Fruit fly (Drosophila melanogaster): ENCODE data around the gene eIF5.

Gene eIF5

DNA sequence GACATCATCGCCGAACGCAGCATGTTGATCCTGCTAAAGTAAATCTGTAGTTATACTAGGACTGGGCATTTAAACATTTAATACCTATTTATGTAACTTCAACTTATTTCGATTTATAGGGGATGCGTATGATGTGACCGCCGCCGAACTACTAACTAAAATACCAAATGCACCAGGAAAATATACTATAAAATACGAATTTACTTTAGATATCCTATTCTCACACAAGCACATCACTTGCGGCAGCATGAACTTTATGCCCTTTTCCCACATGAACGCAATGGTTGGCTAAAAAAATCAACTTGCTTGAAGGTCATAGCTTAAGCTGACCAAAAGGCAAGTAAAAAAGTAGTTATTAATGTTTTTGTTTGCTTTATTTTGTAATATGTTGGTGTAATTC, 5.1 kb downstream of the eIF5 start, which contains the start of gene ND-20:
Gene ND-20, minus strand, starts transcription at position 155 of the 400 bp plus-strand sequence.
- TF ChIP-seq Sp1 (GFP tag; optimal IDR thresholded peaks at IDR 0.05) = no peak
- no peak for TF ChIP-seq jim (GFP tag; optimal IDR thresholded peaks at IDR 0.05)
- TF ChIP-seq Dfd (GFP tag; optimal IDR thresholded peaks at IDR 0.05) = no peak
- TF ChIP-seq CrebA (GFP tag; optimal IDR thresholded peaks at IDR 0.05; ENCODE audit: borderline replicate concordance) = no peak
- no peak for TF ChIP-seq Rel (GFP tag; optimal IDR thresholded peaks at IDR 0.05)
- no peak for TF ChIP-seq Rel (tag; optimal IDR thresholded peaks at IDR 0.05)
- TF ChIP-seq usp (GFP tag; optimal IDR thresholded peaks at IDR 0.05) = no peak
- no peak for TF ChIP-seq Myc (optimal IDR thresholded peaks at IDR 0.05)
- TF ChIP-seq Hnf4 (GFP tag; optimal IDR thresholded peaks at IDR 0.05) = no peak
- no peak for TF ChIP-seq ey (GFP tag; optimal IDR thresholded peaks at IDR 0.05)
- TF ChIP-seq sage (GFP tag; optimal IDR thresholded peaks at IDR 0.05) = no peak
- peak; percentile 1 for TF ChIP-seq sv (GFP tag; optimal IDR thresholded peaks at IDR 0.05)
- TF ChIP-seq Dif (GFP tag; optimal IDR thresholded peaks at IDR 0.05; ENCODE audit: partially characterized antibody) = no peak
- TF ChIP-seq tai (GFP tag; optimal IDR thresholded peaks at IDR 0.05) = no peak
- TF ChIP-seq Vsx2 (GFP tag; optimal IDR thresholded peaks at IDR 0.05; ENCODE audit: partially characterized antibody) = no peak
- peak; percentile 98 for TF ChIP-seq N (GFP tag; optimal IDR thresholded peaks at IDR 0.05)
- peak; percentile 17 for TF ChIP-seq Abd-B (GFP tag; optimal IDR thresholded peaks at IDR 0.05)
- TF ChIP-seq foxo (GFP tag; optimal IDR thresholded peaks at IDR 0.05) = peak in 1 of 2 experiments; percentile 8
- TF ChIP-seq CG9705 (GFP tag; optimal IDR thresholded peaks at IDR 0.05) = no peak
- no peak for TF ChIP-seq Hr83 (GFP tag; optimal IDR thresholded peaks at IDR 0.05; ENCODE audit: poor library complexity, severe bottlenecking)
- TF ChIP-seq brk (GFP tag; optimal IDR thresholded peaks at IDR 0.05) = no peak
- TF ChIP-seq pan (optimal IDR thresholded peaks at IDR 0.05) = no peak
- TF ChIP-seq OdsH (GFP tag; optimal IDR thresholded peaks at IDR 0.05) = no peak
- TF ChIP-seq lola (GFP tag; optimal IDR thresholded peaks at IDR 0.05) = no peak
- TF ChIP-seq Hr78 (GFP tag; optimal IDR thresholded peaks at IDR 0.05) = peak; percentile 86
- TF ChIP-seq psq (GFP tag; optimal IDR thresholded peaks at IDR 0.05) = no peak
- peak; percentile 60 for TF ChIP-seq woc (GFP tag; optimal IDR thresholded peaks at IDR 0.05)
- TF ChIP-seq h (GFP tag; optimal IDR thresholded peaks at IDR 0.05) = no peak
- TF ChIP-seq Mio (GFP tag; optimal IDR thresholded peaks at IDR 0.05) = no peak
- TF ChIP-seq Jra (GFP tag; optimal IDR thresholded peaks at IDR 0.05) = no peak
- TF ChIP-seq dl (GFP tag; optimal IDR thresholded peaks at IDR 0.05; ENCODE audit: insufficient read depth in 1 of 2, partially characterized antibody in 2 of 2) = no peak
- no peak for TF ChIP-seq br (GFP tag; optimal IDR thresholded peaks at IDR 0.05)
- no peak for TF ChIP-seq CG32264 (GFP tag; optimal IDR thresholded peaks at IDR 0.05)
- TF ChIP-seq GATAd (GFP tag; optimal IDR thresholded peaks at IDR 0.05) = no peak
- no peak for TF ChIP-seq dmrt93B (GFP tag; optimal IDR thresholded peaks at IDR 0.05)
- TF ChIP-seq dsf (GFP tag; optimal IDR thresholded peaks at IDR 0.05; ENCODE audit: borderline replicate concordance) = no peak
- TF ChIP-seq HLH106 (tag; optimal IDR thresholded peaks at IDR 0.05) = peak; percentile 4
- no peak for TF ChIP-seq fru (GFP tag; optimal IDR thresholded peaks at IDR 0.05)
- no peak for TF ChIP-seq rgr (GFP tag; optimal IDR thresholded peaks at IDR 0.05)

DNA sequence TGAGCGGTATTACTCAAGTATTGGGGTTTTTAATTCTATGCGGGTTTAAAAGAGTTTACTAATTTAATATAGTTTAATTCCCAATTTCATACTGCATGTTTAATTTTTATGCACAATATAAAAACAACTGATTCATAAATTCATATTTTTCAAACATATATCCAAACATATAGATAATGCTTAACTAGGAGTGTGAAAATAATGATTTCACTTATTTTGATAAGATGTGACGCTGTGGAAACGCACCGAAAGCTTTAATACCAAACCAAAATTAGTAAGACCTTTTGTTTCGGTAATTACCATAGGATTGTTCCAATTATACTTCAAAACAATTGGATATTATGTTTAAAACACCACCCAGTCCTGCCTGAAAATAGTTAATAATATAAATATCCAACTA, 8.3 kb downstream of the eIF5 start, which contains the start of gene Slc25A46a:
Gene Slc25A46a, plus strand, starts transcription at position 272 of the 400 bp plus-strand sequence.
- TF ChIP-seq woc (GFP tag; optimal IDR thresholded peaks at IDR 0.05) (peak; percentile 7), HLH106 (tag; optimal IDR thresholded peaks at IDR 0.05) (peak; percentile 8), Hr78 (GFP tag; optimal IDR thresholded peaks at IDR 0.05) (no peak)

DNA sequence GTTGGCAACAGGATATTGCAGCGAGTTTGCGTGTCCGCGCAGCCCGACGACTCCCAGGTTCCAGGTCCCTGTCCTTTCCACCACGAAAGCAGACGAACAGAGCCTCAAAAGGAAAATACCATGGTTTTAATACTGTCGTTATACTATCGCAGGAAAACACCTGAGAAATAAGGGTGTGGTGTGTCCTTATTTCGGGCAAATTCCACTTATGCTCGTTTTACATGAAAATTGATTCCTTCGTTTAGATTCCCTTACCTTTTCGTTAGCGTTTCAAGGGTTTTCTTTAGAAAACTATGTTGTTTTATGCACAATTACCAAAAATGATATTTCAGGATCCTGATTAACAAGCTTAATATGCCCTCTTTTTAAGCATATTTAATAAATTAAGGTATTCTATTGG, 8.9 kb downstream of the eIF5 start, which contains the start of gene Cep164:
Gene Cep164, minus strand, starts transcription at position 101 of the 400 bp plus-strand sequence.
- TF ChIP-seq dl (GFP tag; optimal IDR thresholded peaks at IDR 0.05; ENCODE audit: insufficient read depth in 1 of 2, partially characterized antibody in 2 of 2) = no peak
- no peak for TF ChIP-seq rgr (GFP tag; optimal IDR thresholded peaks at IDR 0.05)
- TF ChIP-seq Mio (GFP tag; optimal IDR thresholded peaks at IDR 0.05) = no peak
- TF ChIP-seq Dfd (GFP tag; optimal IDR thresholded peaks at IDR 0.05) = no peak
- no peak for TF ChIP-seq foxo (GFP tag; optimal IDR thresholded peaks at IDR 0.05)
- no peak for TF ChIP-seq ey (GFP tag; optimal IDR thresholded peaks at IDR 0.05)
- no peak for TF ChIP-seq fru (GFP tag; optimal IDR thresholded peaks at IDR 0.05)
- TF ChIP-seq CG9705 (GFP tag; optimal IDR thresholded peaks at IDR 0.05) = no peak

Measured in whole organism, wandering third instar larva.